Fruit fly (Drosophila melanogaster) S2 (cell line): ENCODE results near the gene CG31126.

ENCODE experiments used
- CG8478 ChIP-seq: fragments of >200 bp; optimal IDR thresholded peaks from 2 replicates; lab custom pipeline; 2018
- CTCF ChIP-seq, 2 experiments: fragments of >200 bp; optimal IDR thresholded peaks; 2 replicates each; lab custom pipeline; 2018

The CG31126 gene

dm6 chr3R:24659173-24659846 is at the start of gene CG31126:
Gene CG31126 (plus strand): TSS chr3R:24659621.
- no peak for TF ChIP-seq CTCF (optimal IDR thresholded peaks at IDR 0.05; lab: Kevin White, UChicago)
- TF ChIP-seq CG8478: no peak

- TF ChIP-seq CTCF (optimal IDR thresholded peaks at IDR 0.05; lab: Kevin White, UChicago): no peak
- no peak for TF ChIP-seq CG8478
These were observed 45.4 kb upstream of the CG31126 start for dm6 chr3R:24613819-24614706.

- TF ChIP-seq CG8478 (no peak), CTCF (optimal IDR thresholded peaks at IDR 0.05; lab: Kevin White, UChicago) (no peak)
These were observed 44.8 kb upstream of the CG31126 start for dm6 chr3R:24614707-24615022.

- no peak for TF ChIP-seq CG8478
- TF ChIP-seq CTCF (optimal IDR thresholded peaks at IDR 0.05; lab: Kevin White, UChicago): no peak
These were observed 38.9 kb upstream of the CG31126 start for dm6 chr3R:24620569-24620968.

dm6 chr3R:24625517-24625925 is 33.9 kb upstream of the CG31126 start, which contains the start of the genes Syx18 and atl:
Gene Syx18 (minus strand): TSS chr3R:24625562.
Gene atl (plus strand): TSS chr3R:24625671.
- TF ChIP-seq CTCF (optimal IDR thresholded peaks at IDR 0.05; lab: Kevin White, UChicago): peak; percentile 2 to 4
- no peak for TF ChIP-seq CG8478

- TF ChIP-seq CTCF (optimal IDR thresholded peaks at IDR 0.05; lab: Kevin White, UChicago) (no peak), CG8478 (no peak)
These were observed 33.4 kb upstream of the CG31126 start for dm6 chr3R:24626003-24626486.

dm6 chr3R:24626667-24627066 is 32.8 kb upstream of the CG31126 start:
- TF ChIP-seq CTCF (optimal IDR thresholded peaks at IDR 0.05; lab: Kevin White, UChicago) (no peak), CG8478 (no peak)

dm6 chr3R:24629877-24630808 is 29.3 kb upstream of the CG31126 start, which contains the start of gene Wsck:
Gene Wsck (minus strand): TSS chr3R:24630075.
- TF ChIP-seq CG8478: peak; percentile 66
- TF ChIP-seq CTCF (optimal IDR thresholded peaks at IDR 0.05; lab: Kevin White, UChicago): peak; percentile 33 to 61

- TF ChIP-seq CG8478 (no peak), CTCF (optimal IDR thresholded peaks at IDR 0.05; lab: Kevin White, UChicago) (no peak)
These were observed 25.1 kb upstream of the CG31126 start for dm6 chr3R:24634312-24634711.

dm6 chr3R:24634957-24635356 is 24.5 kb upstream of the CG31126 start, which contains the start of gene MtnF:
Gene MtnF (minus strand): TSS chr3R:24635165.
- TF ChIP-seq CTCF (optimal IDR thresholded peaks at IDR 0.05; lab: Kevin White, UChicago) (no peak), CG8478 (no peak)

- TF ChIP-seq CG8478 (no peak), CTCF (optimal IDR thresholded peaks at IDR 0.05; lab: Kevin White, UChicago) (peak in 1 of 2 experiments; percentile 38)
These were observed 9.5 kb upstream of the CG31126 start, which contains the start of the genes puf and ash2 for dm6 chr3R:24649923-24650322. Gene puf (minus strand): TSS chr3R:24650043. Gene ash2 (plus strand): TSS chr3R:24650125.

dm6 chr3R:24651044-24651459 is 8.4 kb upstream of the CG31126 start:
- TF ChIP-seq CG8478: no peak
- TF ChIP-seq CTCF (optimal IDR thresholded peaks at IDR 0.05; lab: Kevin White, UChicago): no peak

dm6 chr3R:24654770-24655322 is 4.6 kb upstream of the CG31126 start, which contains the start of the genes CG31125 and CG6695:
Gene CG31125 (minus strand): TSS chr3R:24654820.
Gene CG6695 (plus strand): TSS chr3R:24655160.
- TF ChIP-seq CTCF (optimal IDR thresholded peaks at IDR 0.05; lab: Kevin White, UChicago): peak in 1 of 2 experiments; percentile 16
- TF ChIP-seq CG8478: no peak
